Worm (Caenorhabditis elegans) whole organism, young adult: ENCODE data around the gene lin-37.

ENCODE experiments used
- B0261.1 ChIP-seq: sonication (generic microtip); optimal IDR thresholded peaks from 2 replicates; lab custom pipeline; 2016; ENCODE audit warnings: mild to moderate bottlenecking, missing genetic modification characterization, moderate library complexity, missing compliant biosample characterization
- F10E7.11 ChIP-seq: sonication (generic microtip); optimal IDR thresholded peaks from 2 replicates; lab custom pipeline; 2017; ENCODE audit warnings: mild to moderate bottlenecking, missing genetic modification characterization, moderate library complexity, missing compliant biosample characterization
- F49E8.2 ChIP-seq: sonication (generic microtip); optimal IDR thresholded peaks from 3 replicates; lab custom pipeline; 2017; ENCODE audit warnings: missing genetic modification characterization, mild to moderate bottlenecking, missing compliant biosample characterization, antibody characterized with exemption, moderate library complexity; ENCODE audit not compliant: insufficient read depth
- Y53G8AR.9 ChIP-seq: fragments of 200-800 bp; sonication (Bioruptor generic); conservative IDR thresholded peaks from 2 replicates; pipeline ENCODE4 v1.3.6; 2022; ENCODE audit warnings: missing genetic modification reagents, missing genetic modification characterization, missing compliant biosample characterization
- Y67H2A.10 ChIP-seq: fragments of 200-800 bp; sonication (Bioruptor generic); conservative IDR thresholded peaks from 2 replicates; pipeline ENCODE4 v1.3.6; 2022; ENCODE audit warnings: missing genetic modification reagents, missing genetic modification characterization, missing compliant biosample characterization
- Y79H2A.3 ChIP-seq: fragments of 200-800 bp; sonication (Bioruptor generic); conservative IDR thresholded peaks from 2 replicates; pipeline ENCODE4 v1.3.6; 2022; ENCODE audit warnings: missing genetic modification reagents, missing genetic modification characterization, missing compliant biosample characterization
- aptf-3 ChIP-seq: fragments of 200-800 bp; sonication (Bioruptor generic); IDR thresholded peaks from 2 replicates; pipeline ENCODE4 v1.3.6; 2022; ENCODE audit warnings: missing genetic modification characterization, missing compliant biosample characterization
- ccch-3 ChIP-seq: fragments of 200-800 bp; sonication (Bioruptor generic); optimal IDR thresholded peaks from 2 replicates; lab custom pipeline; 2018; ENCODE audit warnings: mild to moderate bottlenecking, missing genetic modification characterization, missing compliant biosample characterization
- cebp-2 ChIP-seq: fragments of 200-800 bp; sonication (Bioruptor generic); IDR thresholded peaks from 2 replicates; pipeline ENCODE4 v1.3.6; 2022; ENCODE audit warnings: missing genetic modification characterization, missing compliant biosample characterization
- ceh-58 ChIP-seq: fragments of 200-800 bp; sonication (Bioruptor generic); IDR thresholded peaks from 2 replicates; pipeline ENCODE4 v1.3.6; 2022; ENCODE audit warnings: missing genetic modification characterization, missing compliant biosample characterization
- ceh-79 ChIP-seq: sonication (generic microtip); optimal IDR thresholded peaks from 2 replicates; lab custom pipeline; 2017; ENCODE audit warnings: mild to moderate bottlenecking, missing genetic modification characterization, missing compliant biosample characterization
- ceh-91 ChIP-seq: fragments of 200-800 bp; sonication (Bioruptor generic); IDR thresholded peaks from 2 replicates; pipeline ENCODE4 v1.3.6; 2022; ENCODE audit warnings: missing genetic modification reagents, missing genetic modification characterization, missing compliant biosample characterization
- dox-1 ChIP-seq: fragments of 200-800 bp; sonication (Bioruptor generic); IDR thresholded peaks from 2 replicates; pipeline ENCODE4 v1.3.6; 2022; ENCODE audit warnings: missing genetic modification reagents, missing genetic modification characterization, missing compliant biosample characterization
- efl-1 ChIP-seq: fragments of 150-350 bp; optimal IDR thresholded peaks from 2 replicates; lab custom pipeline; 2014; ENCODE audit warnings: missing biosample characterization, missing genetic modification reagents, missing genetic modification characterization
- fkh-3 ChIP-seq: sonication (generic microtip); optimal IDR thresholded peaks from 2 replicates; lab custom pipeline; 2016; ENCODE audit warnings: mild to moderate bottlenecking, missing genetic modification characterization, missing compliant biosample characterization
- him-1 ChIP-seq: sonication (generic microtip); optimal IDR thresholded peaks from 2 replicates; lab custom pipeline; 2016; ENCODE audit warnings: missing genotype, missing genetic modification reagents, missing genetic modification characterization, missing compliant biosample characterization
- hsf-1 ChIP-seq: fragments of 200-800 bp; sonication (Bioruptor generic); IDR thresholded peaks from 2 replicates; pipeline ENCODE4 v1.3.6; 2022; ENCODE audit warnings: missing genetic modification reagents, missing genetic modification characterization, missing compliant biosample characterization
- let-607 ChIP-seq, 2 experiments: fragments of 200-800 bp in 1 of 2; sonication (Bioruptor generic) in 1 of 2; sonication (generic microtip) in 1 of 2; optimal IDR thresholded peaks; 2 replicates each; lab custom pipeline; 2016 to 2018; ENCODE audit warnings: mild to moderate bottlenecking in 2 of 2, missing compliant biosample characterization in 2 of 2, missing genetic modification characterization in 2 of 2, moderate library complexity in 2 of 2, missing genotype in 1 of 2
- lin-54 ChIP-seq: fragments of 200-800 bp; sonication (Bioruptor generic); optimal IDR thresholded peaks from 2 replicates; lab custom pipeline; 2018; ENCODE audit warnings: mild to moderate bottlenecking, missing genetic modification characterization, missing compliant biosample characterization
- lsl-1 ChIP-seq: fragments of 200-800 bp; sonication (Bioruptor generic); optimal IDR thresholded peaks from 2 replicates; lab custom pipeline; 2018; ENCODE audit warnings: mild to moderate bottlenecking, missing genetic modification characterization, moderate library complexity, missing compliant biosample characterization
- madf-3 ChIP-seq: fragments of 200-800 bp; sonication (Bioruptor generic); IDR thresholded peaks from 2 replicates; pipeline ENCODE4 v1.3.6; 2022; ENCODE audit warnings: missing genetic modification reagents, missing genetic modification characterization, missing compliant biosample characterization
- madf-6 ChIP-seq: fragments of 200-800 bp; sonication (Bioruptor generic); IDR thresholded peaks from 2 replicates; pipeline ENCODE4 v1.3.6; 2022; ENCODE audit warnings: missing genetic modification reagents, missing genetic modification characterization, missing compliant biosample characterization
- mcd-1 ChIP-seq: fragments of 200-800 bp; sonication (Bioruptor generic); IDR thresholded peaks from 2 replicates; pipeline ENCODE4 v1.3.6; 2022; ENCODE audit warnings: missing genetic modification reagents, missing genetic modification characterization, missing compliant biosample characterization
- mes-4 ChIP-seq: sonication (generic microtip); optimal IDR thresholded peaks from 2 replicates; lab custom pipeline; 2016; ENCODE audit warnings: missing genotype, missing genetic modification characterization, missing compliant biosample characterization
- nfya-1 ChIP-seq: sonication (generic microtip); optimal IDR thresholded peaks from 2 replicates; lab custom pipeline; 2017; ENCODE audit warnings: antibody characterized with exemption, missing compliant biosample characterization, missing genetic modification characterization, borderline replicate concordance; ENCODE audit not compliant: insufficient read depth
- nhr-80 ChIP-seq: sonication (generic microtip); optimal IDR thresholded peaks from 2 replicates; lab custom pipeline; 2016; ENCODE audit warnings: missing genetic modification characterization, missing compliant biosample characterization
- pha-4 ChIP-seq: fragments of 150-350 bp; sonication (generic microtip); optimal IDR thresholded peaks from 2 replicates; lab custom pipeline; 2014; ENCODE audit warnings: missing biosample characterization, missing genetic modification reagents, missing genetic modification characterization
- sdz-38 ChIP-seq: sonication (generic microtip); optimal IDR thresholded peaks from 2 replicates; lab custom pipeline; 2016; ENCODE audit warnings: missing genotype, missing genetic modification characterization, missing compliant biosample characterization
- snpc-3.4 ChIP-seq: sonication (generic microtip); optimal IDR thresholded peaks from 2 replicates; lab custom pipeline; 2017; ENCODE audit warnings: missing genetic modification characterization, mild to moderate bottlenecking, missing compliant biosample characterization, antibody characterized with exemption, moderate library complexity, missing genotype, missing genetic modification reagents
- tbp1 ChIP-seq: fragments of 200-800 bp; sonication (Bioruptor generic); optimal IDR thresholded peaks from 2 replicates; lab custom pipeline; 2018; ENCODE audit warnings: mild to moderate bottlenecking, missing genetic modification characterization, missing compliant biosample characterization
- xnd-1 ChIP-seq: sonication (generic microtip); optimal IDR thresholded peaks from 2 replicates; lab custom pipeline; 2016; ENCODE audit warnings: missing genotype, missing genetic modification reagents, missing genetic modification characterization, missing compliant biosample characterization
- zim-3 ChIP-seq: sonication (generic microtip); optimal IDR thresholded peaks from 2 replicates; lab custom pipeline; 2017; ENCODE audit warnings: mild to moderate bottlenecking, missing genetic modification characterization, moderate library complexity, missing compliant biosample characterization
- ztf-18 ChIP-seq: sonication (generic microtip); optimal IDR thresholded peaks from 2 replicates; lab custom pipeline; 2016; ENCODE audit warnings: missing genotype, mild to moderate bottlenecking, missing genetic modification characterization, missing compliant biosample characterization
- ztf-22 ChIP-seq: fragments of 200-800 bp; sonication (Bioruptor generic); optimal IDR thresholded peaks from 2 replicates; lab custom pipeline; 2018; ENCODE audit warnings: mild to moderate bottlenecking, missing genetic modification characterization, moderate library complexity, missing compliant biosample characterization
- ztf-26 ChIP-seq: sonication (generic microtip); optimal IDR thresholded peaks from 2 replicates; lab custom pipeline; 2017; ENCODE audit warnings: missing genetic modification characterization, missing compliant biosample characterization

The lin-37 gene

DNA sequence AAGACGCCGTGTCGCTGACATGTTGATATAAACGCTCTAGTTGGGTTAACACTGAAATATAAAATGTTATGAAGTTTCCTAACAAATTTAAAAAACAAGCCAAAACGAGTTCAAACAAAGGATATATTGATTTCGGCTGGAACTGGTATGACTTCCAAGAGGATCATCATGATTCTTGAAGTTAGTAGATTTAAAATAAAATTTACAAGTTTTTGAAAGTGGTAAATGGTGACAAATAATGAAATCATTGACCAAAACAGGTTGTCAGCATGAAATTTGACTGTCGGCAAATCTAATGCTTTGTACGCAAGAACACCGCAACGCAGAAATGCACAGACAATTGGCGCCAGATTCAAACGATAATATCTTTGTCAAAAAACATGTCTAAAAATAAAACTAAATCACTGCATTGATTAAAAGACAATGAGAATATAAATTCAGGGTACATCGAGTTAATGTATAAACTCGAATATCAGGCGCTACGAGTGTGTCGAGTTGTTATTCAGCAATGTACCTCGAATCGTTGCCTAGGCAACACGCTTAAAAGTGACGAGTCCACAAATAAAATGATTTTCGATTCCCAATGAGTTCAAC, 3.7 kb downstream of the lin-37 start, which contains the start of the genes ubc-18 and R01H2.8 (continued):
- TF ChIP-seq ceh-91 (GFP tag; lab: Robert Waterston, UW) (peak; percentile 48; the same call in 1 of the 2 replicates), sdz-38 (tag; lab: Kevin White, UChicago) (no peak), snpc-3.4 (no peak), zim-3 (tag; lab: Kevin White, UChicago) (no peak), mcd-1 (GFP tag; lab: Robert Waterston, UW) (peak; percentile 39; the same call in 1 of the 2 replicates), ztf-22 (GFP tag; lab: Kevin White, UChicago) (no peak), ztf-18 (no peak), ceh-58 (GFP tag; lab: Robert Waterston, UW) (no peak), ztf-26 (no peak), F49E8.2 (tag; lab: Kevin White, UChicago) (no peak), fkh-3 (no peak), let-607 (tag; optimal IDR thresholded peaks at IDR 0.05; lab: Kevin White, UChicago) (no peak), Y79H2A.3 (GFP tag; lab: Robert Waterston, UW) (no peak), lsl-1 (GFP tag; lab: Kevin White, UChicago) (peak; percentile 18)

ce11 chrIII:7067385-7067896, 4.9 kb downstream of the lin-37 start, which contains the start of gene ger-1:
Gene ger-1 (minus strand): TSS chrIII:7067477.
- TF ChIP-seq madf-6 (GFP tag; lab: Robert Waterston, UW) = peak; percentile 62
- TF ChIP-seq tbp1 = peak; percentile 12
- TF ChIP-seq madf-3 (GFP tag; lab: Robert Waterston, UW) = 0 out of 2 replicates have a peak, but pooled peaks have one; percentile 21
- TF ChIP-seq efl-1 (GFP tag; lab: Kevin White, UChicago) = no peak
- 0 out of 2 replicates have a peak, but pooled peaks have one; percentile 48 for TF ChIP-seq hsf-1
- peak; percentile 0 for TF ChIP-seq lin-54 (GFP tag; lab: Kevin White, UChicago)
- TF ChIP-seq dox-1 = 0 out of 2 replicates have a peak, but pooled peaks have one; percentile 21
- peak; percentile 18 for TF ChIP-seq nhr-80 (tag; lab: Kevin White, UChicago)
- TF ChIP-seq ceh-91 (GFP tag; lab: Robert Waterston, UW) = no peak

DNA sequence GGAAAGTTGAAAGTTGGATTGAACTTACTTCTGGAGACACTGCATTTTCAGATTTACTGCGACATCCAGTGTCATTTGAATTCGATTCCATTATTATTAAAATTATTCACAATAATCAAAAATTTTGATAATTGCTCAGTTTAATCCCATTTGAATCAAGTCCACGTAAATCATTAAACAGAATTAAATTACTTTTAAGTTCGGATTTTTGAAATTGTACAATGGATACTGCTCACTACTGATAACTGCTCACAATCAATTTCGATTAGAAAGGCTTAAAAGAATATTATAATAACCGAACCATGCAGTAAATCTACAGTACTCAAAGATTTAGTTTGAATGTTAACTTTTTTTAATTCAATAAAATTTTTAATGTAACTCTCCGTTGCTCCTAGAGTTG, 8.2 kb downstream of the lin-37 start, which contains the start of gene R01H2.4:
Gene R01H2.4 (minus strand): TSS at position 101 of the 400 bp plus-strand sequence.
- TF ChIP-seq pha-4 (no peak), F10E7.11 (no peak), nfya-1 (tag; lab: Kevin White, UChicago) (no peak), ceh-79 (no peak), xnd-1 (tag; lab: Kevin White, UChicago) (no peak), Y53G8AR.9 (GFP tag; lab: Robert Waterston, UW) (no peak), him-1 (tag; lab: Kevin White, UChicago) (no peak), ccch-3 (GFP tag; lab: Kevin White, UChicago) (no peak), tbp1 (no peak), ceh-91 (GFP tag; lab: Robert Waterston, UW) (no peak), Y67H2A.10 (no peak), ztf-18 (no peak), B0261.1 (no peak), aptf-3 (GFP tag; lab: Robert Waterston, UW) (no peak), mes-4 (tag; lab: Kevin White, UChicago) (no peak), cebp-2 (GFP tag; lab: Robert Waterston, UW) (no peak), dox-1 (no peak)
